Worm (Caenorhabditis elegans) whole organism, L2 larva: ENCODE measurements around the gene snu-23.

Experiments used
- F13H6.1 ChIP-seq: sonication (generic microtip); optimal IDR thresholded peaks from 2 replicates; lab custom pipeline; 2016; ENCODE audit warnings: missing genetic modification characterization, missing compliant biosample characterization
- ama-1 ChIP-seq: fragments of 150-350 bp; optimal IDR thresholded peaks from 2 replicates; lab custom pipeline; 2018; ENCODE audit warnings: inconsistent platforms
- mbf-1 ChIP-seq: sonication (generic microtip); optimal IDR thresholded peaks from 2 replicates; lab custom pipeline; 2017; ENCODE audit warnings: missing biosample characterization, missing genetic modification characterization
- mdl-1 ChIP-seq, 2 experiments: fragments of 150-350 bp in 1 of 2; sonication (generic microtip) in 1 of 2; optimal IDR thresholded peaks; 2 replicates each; lab custom pipeline; 2017; ENCODE audit warnings: missing biosample characterization in 2 of 2, missing genetic modification characterization in 2 of 2
- nhr-10 ChIP-seq: sonication (generic microtip); optimal IDR thresholded peaks from 2 replicates; lab custom pipeline; 2017; ENCODE audit warnings: missing biosample characterization, missing genetic modification characterization
- nhr-11 ChIP-seq: fragments of 150-350 bp; optimal IDR thresholded peaks from 2 replicates; lab custom pipeline; 2014; ENCODE audit warnings: missing biosample characterization, missing genetic modification characterization
- nhr-23 ChIP-seq: fragments of 150-350 bp; optimal IDR thresholded peaks from 2 replicates; lab custom pipeline; 2014; ENCODE audit warnings: missing biosample characterization, missing genetic modification reagents, missing genetic modification characterization

ce11 chrIII:7726500-7726899, 43.4 kb downstream of the snu-23 start:
- TF ChIP-seq F13H6.1: no peak
- TF ChIP-seq mdl-1 (tag; optimal IDR thresholded peaks at IDR 0.05; lab: Kevin White, UChicago): no peak
- TF ChIP-seq mbf-1 (tag; lab: Kevin White, UChicago): no peak
- TF ChIP-seq ama-1 (lab: Kevin White, UChicago): no peak
- no peak for TF ChIP-seq nhr-10 (tag; lab: Kevin White, UChicago)
- no peak for TF ChIP-seq nhr-23 (tag; lab: Kevin White, UChicago)
- TF ChIP-seq nhr-11 (tag; lab: Kevin White, UChicago): no peak
